Fruit fly (Drosophila melanogaster): ENCODE data around the gene CG33160.
A peak's percentile ranks its signal among the peaks of the same experiment; 100 is the strongest.

Gene CG33160

DNA sequence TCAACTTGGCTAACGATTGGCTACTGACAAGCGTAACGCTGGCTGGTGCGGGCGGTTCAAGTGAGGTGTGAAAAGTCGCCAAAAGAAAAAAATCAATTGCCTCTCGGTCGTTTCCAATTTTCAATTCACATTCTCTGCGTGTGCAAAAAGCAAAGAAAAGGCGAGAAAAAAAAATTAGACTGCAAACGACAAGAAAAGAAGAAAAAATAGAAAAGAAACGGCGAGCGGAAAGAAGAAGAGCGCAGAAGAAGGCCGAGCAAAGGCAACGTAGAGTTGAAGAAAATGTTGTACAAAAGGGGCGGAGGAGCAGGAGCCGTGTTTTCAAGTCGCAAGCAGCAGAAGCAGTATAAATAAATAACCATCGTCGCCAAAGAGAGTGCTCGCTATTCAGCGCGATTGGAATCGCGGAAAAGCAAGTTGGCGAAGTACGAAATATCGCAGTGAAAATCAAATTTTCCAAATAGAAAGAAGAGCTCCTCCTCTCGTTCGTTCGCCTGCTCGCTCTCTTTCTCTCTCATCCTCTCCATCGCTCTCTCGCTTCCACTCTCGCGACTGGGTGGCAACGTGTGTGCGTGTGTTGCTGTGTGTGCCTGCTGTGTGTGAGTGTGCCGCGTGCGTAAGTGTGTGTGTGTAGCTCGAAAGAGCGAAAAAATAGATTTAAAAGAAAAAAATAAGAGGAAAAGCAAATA is 19.8 kb upstream of the CG33160 start:
- TF ChIP-seq EcR (GFP tag; optimal IDR thresholded peaks at IDR 0.05) (peak; percentile 53), CG8301 (tag; optimal IDR thresholded peaks at IDR 0.05) (peak; percentile 16), fd96Ca (GFP tag; IDR thresholded peaks at IDR 0.05) (peak; percentile 76; the same call in 2 of the 3 replicates), CG10348 (GFP tag; IDR thresholded peaks at IDR 0.05) (no peak), CG12605 (GFP tag; IDR thresholded peaks at IDR 0.05) (peak; percentile 59), gl (tag; optimal IDR thresholded peaks at IDR 0.05) (peak; percentile 62), CG4496 (GFP tag; IDR thresholded peaks at IDR 0.05) (peak; percentile 58), CG8159 (tag; optimal IDR thresholded peaks at IDR 0.05) (no peak), CG32121 (GFP tag; IDR thresholded peaks at IDR 0.05) (peak; percentile 50; the same call in 1 of the 2 replicates), Snoo (tag; optimal IDR thresholded peaks at IDR 0.05) (no peak), CG13204 (GFP tag; optimal IDR thresholded peaks at IDR 0.05) (peak; percentile 63), CG9948 (tag; optimal IDR thresholded peaks at IDR 0.05) (no peak), CG17806 (tag; optimal IDR thresholded peaks at IDR 0.05) (peak; percentile 22), CG15710 (tag; optimal IDR thresholded peaks at IDR 0.05) (peak; percentile 42), Pif1B (GFP tag; optimal IDR thresholded peaks at IDR 0.05) (no peak), Ets98B (GFP tag; IDR thresholded peaks at IDR 0.05) (peak; percentile 65), CG14655 (GFP tag; optimal IDR thresholded peaks at IDR 0.05) (peak; percentile 52), rn (GFP tag; IDR thresholded peaks at IDR 0.05) (0 out of 2 replicates have a peak, but pooled peaks have one; percentile 8), D1 (tag; optimal IDR thresholded peaks at IDR 0.05) (no peak), CG34367 (tag; optimal IDR thresholded peaks at IDR 0.05) (peak; percentile 19), Pif1A (GFP tag; optimal IDR thresholded peaks at IDR 0.05) (no peak)

- TF ChIP-seq gl (tag; optimal IDR thresholded peaks at IDR 0.05) (no peak), CG8159 (tag; optimal IDR thresholded peaks at IDR 0.05) (no peak), CG10348 (GFP tag; IDR thresholded peaks at IDR 0.05) (no peak), CG12605 (GFP tag; IDR thresholded peaks at IDR 0.05) (no peak), EcR (GFP tag; optimal IDR thresholded peaks at IDR 0.05) (no peak)
These were observed 18.9 kb upstream of the CG33160 start, which contains the start of gene Larp4B for dm6 chr3L:3224740-3225719. TSS of gene Larp4B (plus strand) at chr3L:3224838.

- no peak for TF ChIP-seq CG10348 (GFP tag; IDR thresholded peaks at IDR 0.05)
- TF ChIP-seq D1 (tag; optimal IDR thresholded peaks at IDR 0.05) = no peak
- no peak for TF ChIP-seq fd96Ca (GFP tag; IDR thresholded peaks at IDR 0.05)
- no peak for TF ChIP-seq Ets98B (GFP tag; IDR thresholded peaks at IDR 0.05)
- no peak for TF ChIP-seq CG32121 (GFP tag; IDR thresholded peaks at IDR 0.05)
- peak; percentile 39 for TF ChIP-seq EcR (GFP tag; optimal IDR thresholded peaks at IDR 0.05)
- no peak for TF ChIP-seq Snoo (tag; optimal IDR thresholded peaks at IDR 0.05)
- no peak for TF ChIP-seq CG17806 (tag; optimal IDR thresholded peaks at IDR 0.05)
- no peak for TF ChIP-seq CG15710 (tag; optimal IDR thresholded peaks at IDR 0.05)
These were observed 17.3 kb upstream of the CG33160 start for dm6 chr3L:3223390-3223914.

DNA sequence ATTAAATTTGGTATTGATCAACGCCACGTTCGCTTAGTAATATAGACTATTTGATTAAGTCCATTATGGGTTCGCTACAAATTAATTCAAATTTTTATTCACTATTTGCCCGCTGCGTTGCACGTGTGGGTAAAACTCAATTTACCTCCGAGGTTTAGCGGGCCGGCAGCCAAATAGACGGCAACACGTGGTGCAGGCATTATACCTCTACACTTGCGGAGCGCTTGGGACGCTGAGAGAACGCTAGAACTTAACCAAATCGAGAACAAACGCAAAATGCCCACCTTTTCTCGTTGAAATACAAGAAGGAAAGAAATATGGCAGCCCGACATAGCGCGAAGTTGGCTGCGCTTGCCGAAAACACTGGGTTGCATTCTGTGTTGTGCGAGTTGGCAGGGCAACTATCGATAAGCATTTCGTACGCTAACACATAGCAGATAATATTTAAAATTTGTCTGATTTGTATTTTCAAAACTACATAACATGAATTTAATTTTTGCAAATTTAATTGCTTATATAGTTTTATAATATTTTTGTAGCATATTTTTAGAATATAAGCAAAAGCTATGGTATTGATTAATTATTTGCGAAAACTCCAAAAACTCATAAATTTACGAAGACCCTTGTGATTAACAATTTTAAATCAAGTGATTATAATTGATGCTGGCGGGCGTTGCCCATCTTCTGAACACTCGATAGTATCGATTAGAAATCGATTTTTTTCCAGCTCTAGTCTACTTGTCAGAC is 16.7 kb upstream of the CG33160 start, which contains the start of the genes RpL28 and eIF1:
Gene RpL28, minus strand, starts transcription at position 318 of the 747 bp plus-strand sequence.
Gene eIF1, plus strand, starts transcription at position 699 of the 747 bp plus-strand sequence.
- no peak for TF ChIP-seq Pif1B (GFP tag; optimal IDR thresholded peaks at IDR 0.05)
- peak; percentile 39; the same call in 1 of the 3 replicates for TF ChIP-seq fd96Ca (GFP tag; IDR thresholded peaks at IDR 0.05)
- no peak for TF ChIP-seq CG10348 (GFP tag; IDR thresholded peaks at IDR 0.05)
- peak; percentile 44 for TF ChIP-seq CG9948 (tag; optimal IDR thresholded peaks at IDR 0.05)
- peak; percentile 53; the same call in 1 of the 2 replicates for TF ChIP-seq CG12605 (GFP tag; IDR thresholded peaks at IDR 0.05)
- no peak for TF ChIP-seq CG8301 (tag; optimal IDR thresholded peaks at IDR 0.05)
- TF ChIP-seq CG32121 (GFP tag; IDR thresholded peaks at IDR 0.05) = no peak
- TF ChIP-seq gl (tag; optimal IDR thresholded peaks at IDR 0.05) = peak; percentile 33
- no peak for TF ChIP-seq EcR (GFP tag; optimal IDR thresholded peaks at IDR 0.05)
- peak; percentile 93 for TF ChIP-seq Snoo (tag; optimal IDR thresholded peaks at IDR 0.05)
- peak; percentile 92 for TF ChIP-seq CG4496 (GFP tag; IDR thresholded peaks at IDR 0.05)
- peak; percentile 67 for TF ChIP-seq CG8159 (tag; optimal IDR thresholded peaks at IDR 0.05)
- peak; percentile 35 for TF ChIP-seq CG17806 (tag; optimal IDR thresholded peaks at IDR 0.05)
- no peak for TF ChIP-seq Pif1A (GFP tag; optimal IDR thresholded peaks at IDR 0.05)
- no peak for TF ChIP-seq CG13204 (GFP tag; optimal IDR thresholded peaks at IDR 0.05)
- peak; percentile 74 for TF ChIP-seq CG15710 (tag; optimal IDR thresholded peaks at IDR 0.05)
- peak; percentile 71 for TF ChIP-seq Ets98B (GFP tag; IDR thresholded peaks at IDR 0.05)
- peak; percentile 80 for TF ChIP-seq CG34367 (tag; optimal IDR thresholded peaks at IDR 0.05)
- TF ChIP-seq rn (GFP tag; IDR thresholded peaks at IDR 0.05) = peak; percentile 32; the same call in 1 of the 2 replicates
- TF ChIP-seq CG14655 (GFP tag; optimal IDR thresholded peaks at IDR 0.05) = no peak
- TF ChIP-seq D1 (tag; optimal IDR thresholded peaks at IDR 0.05) = no peak
